Fruit fly (Drosophila melanogaster): Measurements from ENCODE around the gene Mcm7.
A peak's percentile ranks its signal among the peaks of the same experiment; 100 is the strongest.

Mcm7 gene

DNA sequence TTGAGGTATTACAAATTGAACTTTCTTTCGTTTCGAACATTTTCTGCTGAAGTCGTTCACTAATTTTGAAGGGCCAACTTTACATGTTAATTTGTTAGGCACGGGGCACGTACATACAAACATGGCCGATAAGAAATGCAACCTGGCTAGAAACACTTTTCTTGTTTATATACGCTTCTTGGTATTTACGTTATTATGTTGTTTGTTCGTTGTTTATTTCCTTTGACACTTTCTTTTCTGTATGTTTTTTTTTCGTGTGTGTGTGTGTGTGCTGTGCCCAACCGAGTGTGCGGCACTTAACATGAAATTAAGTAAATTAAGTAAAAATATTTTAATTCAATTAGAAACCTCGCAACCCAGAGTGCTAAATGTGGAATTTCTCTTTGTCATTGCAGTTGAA, 34.3 kb downstream of the Mcm7 start (continued):
- peak; percentile 68 for TF ChIP-seq CG2202 (tag; optimal IDR thresholded peaks at IDR 0.05)
- TF ChIP-seq Vsx1 (GFP tag; optimal IDR thresholded peaks at IDR 0.05) = peak; percentile 3
- TF ChIP-seq CG11398 (GFP tag; optimal IDR thresholded peaks at IDR 0.05) = peak; percentile 14
- no peak for TF ChIP-seq CG4424 (GFP tag; optimal IDR thresholded peaks at IDR 0.05)
- no peak for TF ChIP-seq H2.0 (GFP tag; IDR thresholded peaks at IDR 0.05)
- TF ChIP-seq CG13424 (tag; optimal IDR thresholded peaks at IDR 0.05) = peak; percentile 23
- TF ChIP-seq CG9876 (GFP tag; optimal IDR thresholded peaks at IDR 0.05) = no peak
- TF ChIP-seq sob (GFP tag; IDR thresholded peaks at IDR 0.05) = no peak
- TF ChIP-seq CG3995 (GFP tag; optimal IDR thresholded peaks at IDR 0.05) = no peak
- no peak for TF ChIP-seq cg (GFP tag; optimal IDR thresholded peaks at IDR 0.05)
- TF ChIP-seq Ada2b (GFP tag; IDR thresholded peaks at IDR 0.05) = no peak
- no peak for TF ChIP-seq CG15073 (GFP tag; optimal IDR thresholded peaks at IDR 0.05)
- no peak for TF ChIP-seq CHES-1-like (GFP tag; optimal IDR thresholded peaks at IDR 0.05)
- no peak for TF ChIP-seq trh (GFP tag; optimal IDR thresholded peaks at IDR 0.05)
- TF ChIP-seq CG14667 (GFP tag; IDR thresholded peaks at IDR 0.05) = no peak
- no peak for TF ChIP-seq slbo (GFP tag; IDR thresholded peaks at IDR 0.05)
- no peak for TF ChIP-seq Tbp (GFP tag; optimal IDR thresholded peaks at IDR 0.05)
- no peak for TF ChIP-seq B-H2 (GFP tag; optimal IDR thresholded peaks at IDR 0.05)
- TF ChIP-seq al (GFP tag; IDR thresholded peaks at IDR 0.05) = no peak
- TF ChIP-seq CG9817 (tag; optimal IDR thresholded peaks at IDR 0.05) = no peak
- TF ChIP-seq br (optimal IDR thresholded peaks at IDR 0.05) = no peak
- TF ChIP-seq ato (GFP tag; IDR thresholded peaks at IDR 0.05; ENCODE audit: partially characterized antibody) = no peak
- no peak for TF ChIP-seq chinmo (GFP tag; IDR thresholded peaks at IDR 0.05; ENCODE audit: partially characterized antibody)
- TF ChIP-seq dm (GFP tag; optimal IDR thresholded peaks at IDR 0.05) = no peak
- TF ChIP-seq C15 (GFP tag; IDR thresholded peaks at IDR 0.05) = no peak
- no peak for TF ChIP-seq klu (GFP tag; IDR thresholded peaks at IDR 0.05)
- no peak for TF ChIP-seq CG15479 (GFP tag; optimal IDR thresholded peaks at IDR 0.05)
- no peak for TF ChIP-seq wor (GFP tag; IDR thresholded peaks at IDR 0.05)
- no peak for TF ChIP-seq sens-2 (GFP tag; IDR thresholded peaks at IDR 0.05)
- no peak for TF ChIP-seq Mad (GFP tag; optimal IDR thresholded peaks at IDR 0.05)
- TF ChIP-seq gce (GFP tag; IDR thresholded peaks at IDR 0.05) = peak; percentile 59; the same call in 2 of the 3 replicates
- TF ChIP-seq CG1647 (GFP tag; optimal IDR thresholded peaks at IDR 0.05) = peak; percentile 2
- TF ChIP-seq Neu2 (GFP tag; optimal IDR thresholded peaks at IDR 0.05; ENCODE audit: borderline replicate concordance) = no peak
- peak; percentile 17 for TF ChIP-seq CG2116 (GFP tag; optimal IDR thresholded peaks at IDR 0.05)
- TF ChIP-seq tap (tag; optimal IDR thresholded peaks at IDR 0.05) = no peak
- TF ChIP-seq Dref (GFP tag; IDR thresholded peaks at IDR 0.05) = no peak
- TF ChIP-seq hkb (optimal IDR thresholded peaks at IDR 0.05) = no peak
- peak; percentile 54 for TF ChIP-seq hkb (GFP tag; IDR thresholded peaks at IDR 0.05)
- no peak for TF ChIP-seq Hey (tag; optimal IDR thresholded peaks at IDR 0.05)
- no peak for TF ChIP-seq Poxn (GFP tag; IDR thresholded peaks at IDR 0.05)
- TF ChIP-seq Optix (GFP tag; IDR thresholded peaks at IDR 0.05) = 0 out of 3 replicates have a peak, but pooled peaks have one; percentile 13
- TF ChIP-seq CG11696 (GFP tag; IDR thresholded peaks at IDR 0.05) = no peak
- no peak for TF ChIP-seq CG7357 (GFP tag; IDR thresholded peaks at IDR 0.05)
- TF ChIP-seq CG8359 (GFP tag; optimal IDR thresholded peaks at IDR 0.05; ENCODE audit: borderline replicate concordance) = no peak
- no peak for TF ChIP-seq CG13287 (GFP tag; IDR thresholded peaks at IDR 0.05; ENCODE audit: partially characterized antibody)
- no peak for TF ChIP-seq Deaf1 (tag; optimal IDR thresholded peaks at IDR 0.05)
- TF ChIP-seq Asciz (GFP tag; optimal IDR thresholded peaks at IDR 0.05) = peak; percentile 85
- TF ChIP-seq stc (GFP tag; IDR thresholded peaks at IDR 0.05) = no peak
- TF ChIP-seq Dll (GFP tag; IDR thresholded peaks at IDR 0.05; ENCODE audit: partially characterized antibody) = no peak
- TF ChIP-seq NC2β (GFP tag; optimal IDR thresholded peaks at IDR 0.05) = peak; percentile 20
- TF ChIP-seq lola (GFP tag; optimal IDR thresholded peaks at IDR 0.05) = peak in 1 of 3 experiments; percentile 38
- no peak for TF ChIP-seq CG8765 (GFP tag; IDR thresholded peaks at IDR 0.05)
- no peak for TF ChIP-seq Hr39 (optimal IDR thresholded peaks at IDR 0.05)
